Fruit fly (Drosophila melanogaster): ENCODE results near the gene CG10555.

The CG10555 gene

DNA sequence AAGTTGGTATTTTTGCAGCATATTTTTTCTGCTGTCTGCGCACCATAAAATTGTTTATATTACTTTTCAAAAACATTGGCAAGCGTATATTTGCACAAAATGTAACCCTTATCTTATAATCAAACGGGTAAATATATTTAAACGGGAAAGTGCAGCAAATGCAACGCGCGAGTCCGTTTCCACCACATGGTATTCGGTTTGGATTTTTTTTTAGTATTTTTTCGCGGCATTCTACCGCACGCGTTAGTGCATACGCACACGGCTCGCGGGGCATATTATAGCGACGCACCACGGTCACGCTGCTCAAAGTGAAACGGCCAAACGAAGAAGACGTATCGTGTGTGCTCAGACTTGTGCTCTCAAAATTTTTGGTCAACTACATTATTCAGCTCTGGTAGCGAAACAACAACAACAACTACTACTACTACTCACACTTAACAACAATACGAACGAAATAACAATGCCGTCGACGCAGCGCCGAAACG lies 10.3 kb downstream of the CG10555 start, which contains the start of gene Trf2 (continued):
- no peak for TF ChIP-seq CG1024 (GFP tag; IDR thresholded peaks at IDR 0.05)
- no peak for TF ChIP-seq Blimp-1 (GFP tag; optimal IDR thresholded peaks at IDR 0.05)
- no peak for TF ChIP-seq vfl (GFP tag; optimal IDR thresholded peaks at IDR 0.05)
- TF ChIP-seq ken (GFP tag; IDR thresholded peaks at IDR 0.05), result 0 out of 3 replicates have a peak, but pooled peaks have one; percentile 12
- TF ChIP-seq ro (GFP tag; IDR thresholded peaks at IDR 0.05), result no peak
- TF ChIP-seq CG2202 (tag; optimal IDR thresholded peaks at IDR 0.05), result no peak
- TF ChIP-seq dmrt11E (tag; optimal IDR thresholded peaks at IDR 0.05), result no peak
- TF ChIP-seq seq (GFP tag; IDR thresholded peaks at IDR 0.05), result no peak
- TF ChIP-seq caup (GFP tag; optimal IDR thresholded peaks at IDR 0.05; ENCODE audit: severe bottlenecking), result peak; percentile 62
- TF ChIP-seq run (tag; optimal IDR thresholded peaks at IDR 0.05), result no peak
- TF ChIP-seq her (GFP tag; optimal IDR thresholded peaks at IDR 0.05), result peak; percentile 54
- no peak for TF ChIP-seq CG10565 (GFP tag; optimal IDR thresholded peaks at IDR 0.05)
- 0 out of 2 replicates have a peak, but pooled peaks have one; percentile 5 for TF ChIP-seq NFAT (GFP tag; IDR thresholded peaks at IDR 0.05)
- TF ChIP-seq Awh (GFP tag; IDR thresholded peaks at IDR 0.05), result no peak
- TF ChIP-seq Meics (GFP tag; optimal IDR thresholded peaks at IDR 0.05), result peak; percentile 22
- TF ChIP-seq CG10147 (GFP tag; optimal IDR thresholded peaks at IDR 0.05), result no peak
- no peak for TF ChIP-seq CkIIα-i1 (GFP tag; IDR thresholded peaks at IDR 0.05)
- no peak for TF ChIP-seq TFAM (GFP tag; optimal IDR thresholded peaks at IDR 0.05)
- TF ChIP-seq dpn (GFP tag; optimal IDR thresholded peaks at IDR 0.05), result no peak
- TF ChIP-seq CG10366 (GFP tag; IDR thresholded peaks at IDR 0.05), result no peak
- no peak for TF ChIP-seq Nf-YA (GFP tag; IDR thresholded peaks at IDR 0.05)
- peak; percentile 2 for TF ChIP-seq CG1603 (tag; optimal IDR thresholded peaks at IDR 0.05)
- TF ChIP-seq BEAF-32 (GFP tag; optimal IDR thresholded peaks at IDR 0.05), result peak; percentile 57
- no peak for TF ChIP-seq CG7357 (GFP tag; IDR thresholded peaks at IDR 0.05)
- no peak for TF ChIP-seq Hand (GFP tag; optimal IDR thresholded peaks at IDR 0.05)
- TF ChIP-seq CG6813 (GFP tag; optimal IDR thresholded peaks at IDR 0.05), result no peak
- no peak for TF ChIP-seq fd96Cb (tag; optimal IDR thresholded peaks at IDR 0.05)
- no peak for TF ChIP-seq corto (GFP tag; optimal IDR thresholded peaks at IDR 0.05)
- TF ChIP-seq grn (GFP tag; optimal IDR thresholded peaks at IDR 0.05), result no peak
- TF ChIP-seq CG10274 (GFP tag; optimal IDR thresholded peaks at IDR 0.05), result no peak
- TF ChIP-seq sens (GFP tag), result peak; percentile 73
- TF ChIP-seq C15 (GFP tag; IDR thresholded peaks at IDR 0.05), result no peak
- TF ChIP-seq CG7372 (GFP tag; IDR thresholded peaks at IDR 0.05), result no peak
- TF ChIP-seq CG17568 (GFP tag; optimal IDR thresholded peaks at IDR 0.05), result no peak
- no peak for TF ChIP-seq CG6254 (GFP tag; optimal IDR thresholded peaks at IDR 0.05)
- no peak for TF ChIP-seq h (optimal IDR thresholded peaks at IDR 0.05)
- TF ChIP-seq CG8944 (GFP tag; optimal IDR thresholded peaks at IDR 0.05), result no peak
- no peak for TF ChIP-seq CG3995 (GFP tag; optimal IDR thresholded peaks at IDR 0.05)
- no peak; the same call in 1 of the 2 replicates for TF ChIP-seq ranshi (GFP tag; IDR thresholded peaks at IDR 0.05)
- peak; percentile 6 for TF ChIP-seq Mes4 (GFP tag; optimal IDR thresholded peaks at IDR 0.05)
- no peak for TF ChIP-seq BtbVII (GFP tag; optimal IDR thresholded peaks at IDR 0.05)
- no peak for TF ChIP-seq Aef1 (GFP tag; IDR thresholded peaks at IDR 0.05)
- no peak for TF ChIP-seq Stat92E (GFP tag; optimal IDR thresholded peaks at IDR 0.05)
- no peak for TF ChIP-seq croc (GFP tag; conservative IDR thresholded peaks at IDR 0.05)
- TF ChIP-seq Nf-YB (GFP tag; optimal IDR thresholded peaks at IDR 0.05), result peak; percentile 11
- TF ChIP-seq ato (GFP tag; IDR thresholded peaks at IDR 0.05; ENCODE audit: partially characterized antibody), result no peak
- peak; percentile 25 for TF ChIP-seq CG10267 (tag; optimal IDR thresholded peaks at IDR 0.05)
- TF ChIP-seq PHDP (tag; optimal IDR thresholded peaks at IDR 0.05), result no peak
- TF ChIP-seq CG16813 (GFP tag; IDR thresholded peaks at IDR 0.05; ENCODE audit: partially characterized antibody), result no peak
- peak; percentile 36; the same call in 1 of the 2 replicates for TF ChIP-seq rib (GFP tag; IDR thresholded peaks at IDR 0.05)
- no peak for TF ChIP-seq CG17829 (tag; optimal IDR thresholded peaks at IDR 0.05)
